Worm (Caenorhabditis elegans) whole organism, late embryonic: ENCODE measurements around the gene inx-2.
A peak's percentile ranks its signal among the peaks of the same experiment; 100 is the strongest.

Source experiments
- C08G9.2 ChIP-seq: sonication (generic microtip); optimal IDR thresholded peaks from 2 replicates; lab custom pipeline; 2016; ENCODE audit warnings: mild to moderate bottlenecking, missing genetic modification characterization, moderate library complexity, missing compliant biosample characterization
- C38D4.7 ChIP-seq: fragments of 200-800 bp; sonication (Bioruptor generic); optimal IDR thresholded peaks from 2 replicates; lab custom pipeline; 2018; ENCODE audit warnings: mild to moderate bottlenecking, missing genetic modification characterization, moderate library complexity, missing compliant biosample characterization
- F13H6.1 ChIP-seq: sonication (generic microtip); optimal IDR thresholded peaks from 2 replicates; lab custom pipeline; 2016; ENCODE audit warnings: missing genetic modification characterization, missing compliant biosample characterization
- K02D7.2 ChIP-seq: sonication (generic microtip); optimal IDR thresholded peaks from 2 replicates; lab custom pipeline; 2017; ENCODE audit warnings: mild to moderate bottlenecking, missing genetic modification characterization, missing compliant biosample characterization
- K09A11.1 ChIP-seq: sonication (generic microtip); optimal IDR thresholded peaks from 2 replicates; lab custom pipeline; 2017; ENCODE audit warnings: antibody characterized with exemption, mild to moderate bottlenecking, missing genetic modification characterization, missing compliant biosample characterization; ENCODE audit not compliant: insufficient read depth
- T23F11.4 ChIP-seq: fragments of 200-800 bp; sonication (Bioruptor generic); optimal IDR thresholded peaks from 2 replicates; lab custom pipeline; 2018; ENCODE audit warnings: mild to moderate bottlenecking, missing genetic modification characterization, missing compliant biosample characterization
- Y22D7AL.16 ChIP-seq: sonication (generic microtip); optimal IDR thresholded peaks from 2 replicates; lab custom pipeline; 2016; ENCODE audit warnings: missing genetic modification characterization, missing compliant biosample characterization
- ahr-1 ChIP-seq: sonication (generic microtip); optimal IDR thresholded peaks from 2 replicates; lab custom pipeline; 2016; ENCODE audit warnings: missing genetic modification characterization, missing compliant biosample characterization
- ama-1 ChIP-seq: fragments of 150-350 bp; optimal IDR thresholded peaks from 2 replicates; lab custom pipeline; 2014
- ceh-14 ChIP-seq: sonication (generic microtip); optimal IDR thresholded peaks from 2 replicates; lab custom pipeline; 2016; ENCODE audit warnings: missing genotype, missing genetic modification characterization, missing compliant biosample characterization
- ceh-18 ChIP-seq: sonication (generic microtip); optimal IDR thresholded peaks from 2 replicates; lab custom pipeline; 2016; ENCODE audit warnings: missing genetic modification characterization, missing compliant biosample characterization
- ceh-19 ChIP-seq: fragments of 200-800 bp; sonication (Bioruptor generic); optimal IDR thresholded peaks from 2 replicates; lab custom pipeline; 2018; ENCODE audit warnings: mild to moderate bottlenecking, missing genetic modification characterization, missing compliant biosample characterization
- ceh-2 ChIP-seq: sonication (generic microtip); optimal IDR thresholded peaks from 2 replicates; lab custom pipeline; 2016; ENCODE audit warnings: missing genotype, missing genetic modification characterization, missing compliant biosample characterization
- ceh-22 ChIP-seq: sonication (generic microtip); optimal IDR thresholded peaks from 2 replicates; lab custom pipeline; 2017; ENCODE audit warnings: missing biosample characterization, missing genetic modification characterization
- ceh-31 ChIP-seq: sonication (generic microtip); optimal IDR thresholded peaks from 2 replicates; lab custom pipeline; 2016; ENCODE audit warnings: missing genetic modification characterization, missing compliant biosample characterization
- ceh-34 ChIP-seq: sonication (generic microtip); optimal IDR thresholded peaks from 2 replicates; lab custom pipeline; 2016; ENCODE audit warnings: mild to moderate bottlenecking, missing genetic modification characterization, missing compliant biosample characterization
- ceh-45 ChIP-seq: fragments of 200-800 bp; sonication (Bioruptor generic); IDR thresholded peaks from 2 replicates; pipeline ENCODE4 v1.3.6; 2022; ENCODE audit warnings: missing genetic modification reagents, missing genetic modification characterization, missing compliant biosample characterization
- ceh-48 ChIP-seq: sonication (generic microtip); optimal IDR thresholded peaks from 2 replicates; lab custom pipeline; 2016; ENCODE audit warnings: missing genetic modification characterization, inconsistent platforms, missing compliant biosample characterization
- ceh-6 ChIP-seq: fragments of 200-800 bp; sonication (Bioruptor generic); optimal IDR thresholded peaks from 2 replicates; lab custom pipeline; 2018; ENCODE audit warnings: mild to moderate bottlenecking, missing genetic modification characterization, missing compliant biosample characterization
- che-1 ChIP-seq: sonication (generic microtip); optimal IDR thresholded peaks from 2 replicates; lab custom pipeline; 2016; ENCODE audit warnings: mild to moderate bottlenecking, missing genetic modification characterization, missing compliant biosample characterization
- eyg-1 ChIP-seq: sonication (generic microtip); optimal IDR thresholded peaks from 2 replicates; lab custom pipeline; 2016; ENCODE audit warnings: missing genotype, missing genetic modification characterization, missing compliant biosample characterization
- gmeb-2 ChIP-seq: sonication (generic microtip); optimal IDR thresholded peaks from 2 replicates; lab custom pipeline; 2016; ENCODE audit warnings: missing genetic modification characterization, inconsistent platforms, missing compliant biosample characterization
- hlh-15 ChIP-seq: sonication (generic microtip); optimal IDR thresholded peaks from 2 replicates; lab custom pipeline; 2016; ENCODE audit warnings: missing genetic modification characterization, missing compliant biosample characterization
- hlh-30 ChIP-seq: sonication (generic microtip); optimal IDR thresholded peaks from 2 replicates; lab custom pipeline; 2017; ENCODE audit warnings: antibody characterized with exemption, missing genetic modification characterization, missing compliant biosample characterization; ENCODE audit not compliant: insufficient read depth
- hlh-6 ChIP-seq: sonication (generic microtip); optimal IDR thresholded peaks from 2 replicates; lab custom pipeline; 2016; ENCODE audit warnings: missing genotype, missing genetic modification characterization, missing compliant biosample characterization
- lim-6 ChIP-seq: sonication (generic microtip); optimal IDR thresholded peaks from 2 replicates; lab custom pipeline; 2016; ENCODE audit warnings: missing genetic modification characterization, missing compliant biosample characterization
- lin-11 ChIP-seq: fragments of 200-800 bp; sonication (Bioruptor generic); optimal IDR thresholded peaks from 2 replicates; lab custom pipeline; 2018; ENCODE audit warnings: mild to moderate bottlenecking, missing genetic modification characterization, missing compliant biosample characterization
- madf-2 ChIP-seq: sonication (generic microtip); optimal IDR thresholded peaks from 2 replicates; lab custom pipeline; 2017; ENCODE audit warnings: missing genetic modification characterization, missing compliant biosample characterization
- mec-3 ChIP-seq: sonication (generic microtip); optimal IDR thresholded peaks from 2 replicates; lab custom pipeline; 2016; ENCODE audit warnings: borderline replicate concordance, missing genetic modification characterization, missing compliant biosample characterization
- nhr-232 ChIP-seq: sonication (generic microtip); optimal IDR thresholded peaks from 2 replicates; lab custom pipeline; 2016; ENCODE audit warnings: missing genetic modification characterization, missing compliant biosample characterization
- npax-4 ChIP-seq: sonication (generic microtip); optimal IDR thresholded peaks from 2 replicates; lab custom pipeline; 2016; ENCODE audit warnings: missing genetic modification characterization, missing compliant biosample characterization
- pag-3 ChIP-seq: sonication (generic microtip); optimal IDR thresholded peaks from 2 replicates; lab custom pipeline; 2016; ENCODE audit warnings: missing compliant biosample characterization, missing genetic modification characterization, borderline replicate concordance
- pat-9 ChIP-seq: fragments of 200-800 bp; sonication (Bioruptor generic); optimal IDR thresholded peaks from 2 replicates; lab custom pipeline; 2018; ENCODE audit warnings: mild to moderate bottlenecking, missing genetic modification characterization, moderate library complexity, missing compliant biosample characterization
- pax-1 ChIP-seq: fragments of 150-350 bp; optimal IDR thresholded peaks from 2 replicates; lab custom pipeline; 2014; ENCODE audit warnings: missing biosample characterization, missing genetic modification characterization
- pha-2 ChIP-seq: sonication (generic microtip); optimal IDR thresholded peaks from 2 replicates; lab custom pipeline; 2017; ENCODE audit warnings: mild to moderate bottlenecking, missing genetic modification characterization, missing compliant biosample characterization
- pha-4 ChIP-seq: fragments of 150-350 bp; optimal IDR thresholded peaks from 2 replicates; lab custom pipeline; 2018; ENCODE audit warnings: missing biosample characterization, missing genetic modification reagents, missing genetic modification characterization
- pros-1 ChIP-seq: fragments of 150-350 bp; optimal IDR thresholded peaks from 2 replicates; lab custom pipeline; 2014; ENCODE audit warnings: missing biosample characterization, missing genetic modification reagents, missing genetic modification characterization
- sox-4 ChIP-seq: sonication (generic microtip); optimal IDR thresholded peaks from 2 replicates; lab custom pipeline; 2017; ENCODE audit warnings: mild to moderate bottlenecking, missing genetic modification characterization, inconsistent platforms, missing compliant biosample characterization
- syd-9 ChIP-seq: sonication (generic microtip); optimal IDR thresholded peaks from 2 replicates; lab custom pipeline; 2016; ENCODE audit warnings: mild to moderate bottlenecking, missing genetic modification characterization, moderate library complexity, missing compliant biosample characterization
- tbx-2 ChIP-seq: sonication (generic microtip); optimal IDR thresholded peaks from 2 replicates; lab custom pipeline; 2016; ENCODE audit warnings: missing genetic modification characterization, missing compliant biosample characterization
- ttx-3 ChIP-seq: sonication (generic microtip); optimal IDR thresholded peaks from 2 replicates; lab custom pipeline; 2016; ENCODE audit warnings: missing genetic modification reagents, missing genetic modification characterization, missing compliant biosample characterization
- unc-3 ChIP-seq, 2 experiments: fragments of 200-800 bp in 1 of 2; sonication (Bioruptor generic) in 1 of 2; sonication (generic microtip) in 1 of 2; conservative IDR thresholded peaks in 1 of 2; optimal IDR thresholded peaks in 1 of 2; 2 replicates each; pipeline versions ENCODE4 v1.3.6 to Lab custom; 2016 to 2022; ENCODE audit warnings: missing compliant biosample characterization in 2 of 2, missing genetic modification characterization in 2 of 2, missing genetic modification reagents in 1 of 2
- unc-42 ChIP-seq: sonication (generic microtip); optimal IDR thresholded peaks from 2 replicates; lab custom pipeline; 2016; ENCODE audit warnings: missing genotype, missing genetic modification characterization, missing compliant biosample characterization
- unc-55 ChIP-seq: sonication (generic microtip); optimal IDR thresholded peaks from 2 replicates; lab custom pipeline; 2017; ENCODE audit warnings: missing biosample characterization, missing genetic modification reagents, missing genetic modification characterization
- zip-5 ChIP-seq: sonication (generic microtip); optimal IDR thresholded peaks from 2 replicates; lab custom pipeline; 2016; ENCODE audit warnings: missing genetic modification characterization, missing compliant biosample characterization
- ztf-16 ChIP-seq: sonication (generic microtip); optimal IDR thresholded peaks from 2 replicates; lab custom pipeline; 2017; ENCODE audit warnings: missing genetic modification characterization, missing compliant biosample characterization

inx-2 gene

ce11 chrX:11268970-11269369 is 27.6 kb downstream of the inx-2 start, which contains the start of gene C03A3.3:
Gene C03A3.3 (minus strand): TSS chrX:11269070.
- no peak for TF ChIP-seq hlh-6 (tag; lab: Kevin White, UChicago)
- no peak for TF ChIP-seq ama-1 (lab: Kevin White, UChicago)
- TF ChIP-seq ttx-3, result no peak

DNA sequence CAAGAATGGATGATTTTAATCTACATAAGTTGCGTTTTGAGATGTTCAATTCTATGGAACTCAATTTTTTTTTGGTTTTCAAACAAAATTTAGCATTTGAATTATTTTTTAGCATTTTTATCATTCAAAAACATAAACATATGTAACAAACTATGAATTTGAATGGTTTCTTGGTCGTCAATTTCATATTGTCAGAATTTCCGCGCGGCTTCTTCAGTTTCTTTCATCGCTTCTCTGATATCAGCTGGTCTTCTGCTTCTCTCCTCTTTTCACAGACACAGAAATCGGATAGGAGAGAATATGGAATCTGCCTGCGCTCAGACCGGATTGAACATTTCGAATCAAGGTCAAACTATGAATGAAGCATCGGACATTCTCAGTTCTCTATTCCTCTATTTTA is 29.8 kb downstream of the inx-2 start, which contains the start of gene C03A3.9:
C03A3.9 (plus strand) TSS at position 301 of the 400 bp plus-strand sequence.
- TF ChIP-seq lin-11 (tag; lab: Kevin White, UChicago), result no peak
- TF ChIP-seq Y22D7AL.16 (tag; lab: Kevin White, UChicago), result no peak
- TF ChIP-seq npax-4 (tag; lab: Kevin White, UChicago), result no peak
- no peak for TF ChIP-seq ztf-16 (tag; lab: Kevin White, UChicago)
- TF ChIP-seq unc-55 (GFP tag; lab: Kevin White, UChicago), result no peak
- TF ChIP-seq hlh-15, result no peak
- no peak for TF ChIP-seq eyg-1 (tag; lab: Kevin White, UChicago)
- TF ChIP-seq T23F11.4, result no peak
- TF ChIP-seq ceh-48, result no peak
- no peak for TF ChIP-seq gmeb-2 (tag; lab: Kevin White, UChicago)
- no peak for TF ChIP-seq ceh-22
- TF ChIP-seq pha-4 (tag; lab: Kevin White, UChicago), result no peak
- no peak for TF ChIP-seq pat-9 (tag; lab: Kevin White, UChicago)
- no peak for TF ChIP-seq lim-6
- TF ChIP-seq ahr-1 (tag; lab: Kevin White, UChicago), result no peak

- TF ChIP-seq pha-2 (no peak), ceh-19 (no peak), hlh-30 (no peak), unc-3 (GFP tag; conservative IDR thresholded peaks at IDR 0.05; lab: Robert Waterston, UW) (no peak), unc-3 (tag; optimal IDR thresholded peaks at IDR 0.05; lab: Kevin White, UChicago) (no peak), syd-9 (no peak), gmeb-2 (tag; lab: Kevin White, UChicago) (no peak), C08G9.2 (tag; lab: Kevin White, UChicago) (no peak), nhr-232 (tag; lab: Kevin White, UChicago) (no peak), F13H6.1 (no peak), sox-4 (tag; lab: Kevin White, UChicago) (no peak), ceh-45 (GFP tag; lab: Robert Waterston, UW) (no peak), K02D7.2 (tag; lab: Kevin White, UChicago) (no peak), zip-5 (tag; lab: Kevin White, UChicago) (no peak), ceh-18 (tag; lab: Kevin White, UChicago) (no peak), pax-1 (no peak), C38D4.7 (GFP tag; lab: Kevin White, UChicago) (no peak)
Observed at ce11 chrX:11264715-11265114, 31.8 kb downstream of the inx-2 start.

DNA sequence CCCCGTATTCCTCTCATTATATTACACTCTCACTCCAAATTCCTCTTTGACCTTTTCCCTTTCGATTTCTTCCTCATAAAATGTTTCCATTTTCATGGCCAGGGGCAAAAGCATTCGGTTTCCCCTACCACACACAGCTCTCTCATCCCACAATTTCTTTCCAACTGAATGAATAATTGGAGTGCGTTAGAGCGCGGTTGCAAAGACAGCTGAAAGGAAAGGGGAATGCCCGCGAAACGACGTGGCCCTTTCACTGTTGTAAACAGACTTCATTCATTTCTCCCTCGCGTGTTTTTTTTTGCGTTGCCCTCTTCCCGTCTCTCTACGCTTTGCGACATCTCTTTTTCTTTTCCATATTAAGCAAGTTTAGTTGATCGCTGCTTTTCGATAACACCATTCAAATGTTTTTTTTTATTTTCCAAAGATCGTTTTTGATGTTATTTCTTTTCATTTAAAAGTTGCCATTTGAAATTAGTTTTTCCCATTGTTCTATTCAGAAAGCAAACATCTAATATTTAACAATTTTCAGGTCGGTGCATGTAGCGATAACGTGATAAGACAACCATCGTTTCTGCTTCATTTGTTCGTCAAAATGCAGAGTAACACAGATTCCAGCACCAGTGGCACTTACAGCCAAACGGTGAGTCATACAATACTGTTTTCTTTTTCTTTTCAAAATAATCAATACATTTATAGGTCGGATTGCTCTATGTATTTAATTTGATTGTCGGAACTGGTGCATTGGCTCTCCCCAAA is 34.0 kb downstream of the inx-2 start, which contains the start of gene C03A3.2:
C03A3.2 (plus strand) TSS at position 530 of the 756 bp plus-strand sequence.
- TF ChIP-seq hlh-30, result no peak
- no peak for TF ChIP-seq che-1
- TF ChIP-seq ceh-22, result no peak
- peak; percentile 90 for TF ChIP-seq unc-42
- TF ChIP-seq pha-4 (tag; lab: Kevin White, UChicago), result no peak
- peak; percentile 66 for TF ChIP-seq ceh-34
- no peak for TF ChIP-seq K02D7.2 (tag; lab: Kevin White, UChicago)
- no peak for TF ChIP-seq lin-11 (tag; lab: Kevin White, UChicago)
- TF ChIP-seq C08G9.2 (tag; lab: Kevin White, UChicago), result no peak
- no peak for TF ChIP-seq mec-3 (tag; lab: Kevin White, UChicago)
- peak; percentile 68 for TF ChIP-seq ceh-14 (tag; lab: Kevin White, UChicago)
- TF ChIP-seq gmeb-2 (tag; lab: Kevin White, UChicago), result no peak
- no peak for TF ChIP-seq lim-6
- TF ChIP-seq ceh-2 (tag; lab: Kevin White, UChicago), result no peak
- TF ChIP-seq K09A11.1 (tag; lab: Kevin White, UChicago), result no peak
- TF ChIP-seq madf-2 (tag; lab: Kevin White, UChicago), result peak; percentile 13
- TF ChIP-seq pros-1, result peak; percentile 43
- peak; percentile 94 for TF ChIP-seq ceh-31 (tag; lab: Kevin White, UChicago)
- TF ChIP-seq T23F11.4, result no peak
- peak; percentile 76 for TF ChIP-seq tbx-2
- no peak for TF ChIP-seq hlh-15
- TF ChIP-seq pag-3, result no peak
- peak; percentile 23 for TF ChIP-seq ceh-6 (GFP tag; lab: Kevin White, UChicago)
